Worm (Caenorhabditis elegans): ENCODE measurements around the gene T07H8.11.

ce11 chrV:6985943-6986342, 34.7 kb upstream of the T07H8.11 start, which contains the start of gene nhr-163:
- no peak for TF ChIP-seq him-1 (tag; optimal IDR thresholded peaks at IDR 0.05)
- TF ChIP-seq W03F9.2 (tag; optimal IDR thresholded peaks at IDR 0.05), result no peak
- TF ChIP-seq dao-5 (tag; optimal IDR thresholded peaks at IDR 0.05), result no peak
